Worm (Caenorhabditis elegans) whole organism, late embryonic: ENCODE data around the gene pqn-37.
A peak's percentile ranks its signal among the peaks of the same experiment; 100 is the strongest.

ENCODE experiments used
- K09A11.1 ChIP-seq: sonication (generic microtip); optimal IDR thresholded peaks from 2 replicates; lab custom pipeline; 2017; ENCODE audit warnings: antibody characterized with exemption, mild to moderate bottlenecking, missing genetic modification characterization, missing compliant biosample characterization; ENCODE audit not compliant: insufficient read depth
- T23F11.4 ChIP-seq: fragments of 200-800 bp; sonication (Bioruptor generic); optimal IDR thresholded peaks from 2 replicates; lab custom pipeline; 2018; ENCODE audit warnings: mild to moderate bottlenecking, missing genetic modification characterization, missing compliant biosample characterization
- ceh-14 ChIP-seq: sonication (generic microtip); optimal IDR thresholded peaks from 2 replicates; lab custom pipeline; 2016; ENCODE audit warnings: missing genotype, missing genetic modification characterization, missing compliant biosample characterization
- ceh-18 ChIP-seq: sonication (generic microtip); optimal IDR thresholded peaks from 2 replicates; lab custom pipeline; 2016; ENCODE audit warnings: missing genetic modification characterization, missing compliant biosample characterization
- ceh-19 ChIP-seq: fragments of 200-800 bp; sonication (Bioruptor generic); optimal IDR thresholded peaks from 2 replicates; lab custom pipeline; 2018; ENCODE audit warnings: mild to moderate bottlenecking, missing genetic modification characterization, missing compliant biosample characterization
- ceh-2 ChIP-seq: sonication (generic microtip); optimal IDR thresholded peaks from 2 replicates; lab custom pipeline; 2016; ENCODE audit warnings: missing genotype, missing genetic modification characterization, missing compliant biosample characterization
- ceh-30 ChIP-seq: fragments of 150-350 bp; optimal IDR thresholded peaks from 2 replicates; lab custom pipeline; 2014; ENCODE audit warnings: missing biosample characterization, missing genetic modification characterization
- ceh-31 ChIP-seq: sonication (generic microtip); optimal IDR thresholded peaks from 2 replicates; lab custom pipeline; 2016; ENCODE audit warnings: missing genetic modification characterization, missing compliant biosample characterization
- ceh-34 ChIP-seq: sonication (generic microtip); optimal IDR thresholded peaks from 2 replicates; lab custom pipeline; 2016; ENCODE audit warnings: mild to moderate bottlenecking, missing genetic modification characterization, missing compliant biosample characterization
- ceh-48 ChIP-seq: sonication (generic microtip); optimal IDR thresholded peaks from 2 replicates; lab custom pipeline; 2016; ENCODE audit warnings: missing genetic modification characterization, inconsistent platforms, missing compliant biosample characterization
- dmd-4 ChIP-seq: sonication (generic microtip); optimal IDR thresholded peaks from 2 replicates; lab custom pipeline; 2016; ENCODE audit warnings: borderline replicate concordance, missing genetic modification characterization, missing compliant biosample characterization
- dve-1 ChIP-seq: sonication (generic microtip); optimal IDR thresholded peaks from 2 replicates; lab custom pipeline; 2017; ENCODE audit warnings: antibody characterized with exemption, mild to moderate bottlenecking, missing genetic modification characterization, missing compliant biosample characterization
- elt-2 ChIP-seq: sonication (generic microtip); optimal IDR thresholded peaks from 2 replicates; lab custom pipeline; 2016; ENCODE audit warnings: missing genetic modification reagents, missing genetic modification characterization, missing compliant biosample characterization
- eyg-1 ChIP-seq: sonication (generic microtip); optimal IDR thresholded peaks from 2 replicates; lab custom pipeline; 2016; ENCODE audit warnings: missing genotype, missing genetic modification characterization, missing compliant biosample characterization
- fax-1 ChIP-seq: sonication (generic microtip); optimal IDR thresholded peaks from 2 replicates; lab custom pipeline; 2016; ENCODE audit warnings: missing genotype, missing genetic modification characterization, missing compliant biosample characterization
- gmeb-2 ChIP-seq: sonication (generic microtip); optimal IDR thresholded peaks from 2 replicates; lab custom pipeline; 2016; ENCODE audit warnings: missing genetic modification characterization, inconsistent platforms, missing compliant biosample characterization
- hlh-30 ChIP-seq: sonication (generic microtip); optimal IDR thresholded peaks from 2 replicates; lab custom pipeline; 2017; ENCODE audit warnings: antibody characterized with exemption, missing genetic modification characterization, missing compliant biosample characterization; ENCODE audit not compliant: insufficient read depth
- hlh-8 ChIP-seq: sonication (generic microtip); optimal IDR thresholded peaks from 2 replicates; lab custom pipeline; 2016; ENCODE audit warnings: missing genotype, missing genetic modification characterization, missing compliant biosample characterization
- lin-11 ChIP-seq: fragments of 200-800 bp; sonication (Bioruptor generic); optimal IDR thresholded peaks from 2 replicates; lab custom pipeline; 2018; ENCODE audit warnings: mild to moderate bottlenecking, missing genetic modification characterization, missing compliant biosample characterization
- madf-2 ChIP-seq: sonication (generic microtip); optimal IDR thresholded peaks from 2 replicates; lab custom pipeline; 2017; ENCODE audit warnings: missing genetic modification characterization, missing compliant biosample characterization
- mec-3 ChIP-seq: sonication (generic microtip); optimal IDR thresholded peaks from 2 replicates; lab custom pipeline; 2016; ENCODE audit warnings: borderline replicate concordance, missing genetic modification characterization, missing compliant biosample characterization
- nfya-1 ChIP-seq: sonication (generic microtip); optimal IDR thresholded peaks from 2 replicates; lab custom pipeline; 2017; ENCODE audit warnings: missing genetic modification characterization, mild to moderate bottlenecking, missing compliant biosample characterization, antibody characterized with exemption, moderate library complexity
- npax-4 ChIP-seq: sonication (generic microtip); optimal IDR thresholded peaks from 2 replicates; lab custom pipeline; 2016; ENCODE audit warnings: missing genetic modification characterization, missing compliant biosample characterization
- pag-3 ChIP-seq: sonication (generic microtip); optimal IDR thresholded peaks from 2 replicates; lab custom pipeline; 2016; ENCODE audit warnings: missing compliant biosample characterization, missing genetic modification characterization, borderline replicate concordance
- pax-1 ChIP-seq: fragments of 150-350 bp; optimal IDR thresholded peaks from 2 replicates; lab custom pipeline; 2014; ENCODE audit warnings: missing biosample characterization, missing genetic modification characterization
- pha-2 ChIP-seq: sonication (generic microtip); optimal IDR thresholded peaks from 2 replicates; lab custom pipeline; 2017; ENCODE audit warnings: mild to moderate bottlenecking, missing genetic modification characterization, missing compliant biosample characterization
- pha-4 ChIP-seq: fragments of 150-350 bp; optimal IDR thresholded peaks from 2 replicates; lab custom pipeline; 2018; ENCODE audit warnings: missing biosample characterization, missing genetic modification reagents, missing genetic modification characterization
- ref-2 ChIP-seq: sonication (generic microtip); optimal IDR thresholded peaks from 2 replicates; lab custom pipeline; 2016; ENCODE audit warnings: missing genetic modification characterization, missing compliant biosample characterization
- rnt-1 ChIP-seq: sonication (generic microtip); optimal IDR thresholded peaks from 2 replicates; lab custom pipeline; 2016; ENCODE audit warnings: missing genetic modification characterization, missing compliant biosample characterization
- sdc-2 ChIP-seq: sonication (generic microtip); optimal IDR thresholded peaks from 2 replicates; lab custom pipeline; 2016; ENCODE audit warnings: missing genotype, missing genetic modification characterization, missing compliant biosample characterization
- sox-2 ChIP-seq: fragments of 200-800 bp; sonication (Bioruptor generic); IDR thresholded peaks from 2 replicates; pipeline ENCODE4 v1.3.6; 2022; ENCODE audit warnings: missing genetic modification reagents, missing genetic modification characterization, missing compliant biosample characterization
- syd-9 ChIP-seq: sonication (generic microtip); optimal IDR thresholded peaks from 2 replicates; lab custom pipeline; 2016; ENCODE audit warnings: mild to moderate bottlenecking, missing genetic modification characterization, moderate library complexity, missing compliant biosample characterization
- tbx-2 ChIP-seq: sonication (generic microtip); optimal IDR thresholded peaks from 2 replicates; lab custom pipeline; 2016; ENCODE audit warnings: missing genetic modification characterization, missing compliant biosample characterization
- unc-42 ChIP-seq: sonication (generic microtip); optimal IDR thresholded peaks from 2 replicates; lab custom pipeline; 2016; ENCODE audit warnings: missing genotype, missing genetic modification characterization, missing compliant biosample characterization
- unc-55 ChIP-seq: sonication (generic microtip); optimal IDR thresholded peaks from 2 replicates; lab custom pipeline; 2017; ENCODE audit warnings: missing biosample characterization, missing genetic modification reagents, missing genetic modification characterization
- ztf-16 ChIP-seq: sonication (generic microtip); optimal IDR thresholded peaks from 2 replicates; lab custom pipeline; 2017; ENCODE audit warnings: missing genetic modification characterization, missing compliant biosample characterization

Gene pqn-37

DNA sequence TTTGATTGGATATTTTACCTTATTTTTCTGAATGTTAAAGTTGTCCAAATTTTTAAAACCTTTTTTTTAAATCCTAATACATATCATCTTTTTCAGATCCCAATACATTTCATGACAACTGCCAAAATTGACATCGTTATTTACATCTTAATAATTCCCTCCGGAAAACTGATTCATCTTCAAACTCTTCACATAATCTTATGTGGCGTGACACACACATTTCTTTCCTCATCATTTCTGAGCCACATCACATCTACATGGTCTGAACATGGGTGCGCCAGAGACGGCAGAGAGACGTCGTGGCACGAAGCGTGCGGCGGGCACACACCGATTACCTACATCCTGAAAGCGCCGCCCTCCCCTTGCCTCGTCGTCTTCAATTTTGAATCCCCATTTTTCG lies 2.2 kb upstream of the pqn-37 start, which contains the start of gene tba-9:
Gene tba-9, plus strand, starts transcription at position 301 of the 400 bp plus-strand sequence.
- TF ChIP-seq nfya-1 (tag; lab: Kevin White, UChicago) (no peak), pha-2 (tag; lab: Kevin White, UChicago) (no peak)

DNA sequence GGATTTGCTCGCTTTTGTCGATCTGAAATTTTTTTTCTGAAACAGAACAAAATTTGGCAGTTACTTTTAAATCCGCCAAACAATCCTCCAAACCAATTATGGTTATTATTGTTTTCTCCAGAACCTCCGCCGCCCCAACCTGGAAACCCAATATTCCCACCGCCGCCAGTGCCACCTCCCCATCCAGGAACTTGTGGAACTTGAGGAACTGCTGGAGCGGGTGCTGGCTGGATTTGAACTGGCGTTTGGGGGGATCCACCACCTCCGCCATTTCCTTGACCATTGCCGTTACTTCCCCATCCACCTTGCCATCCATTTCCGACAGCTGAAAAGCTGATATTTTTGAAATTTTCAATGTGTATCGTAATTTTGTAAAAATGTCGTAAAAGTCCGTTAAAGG lies 2.6 kb downstream of the pqn-37 start:
- TF ChIP-seq unc-55 (GFP tag; lab: Kevin White, UChicago) = no peak
- no peak for TF ChIP-seq syd-9 (tag; lab: Kevin White, UChicago)
- TF ChIP-seq pag-3 (tag; lab: Kevin White, UChicago) = no peak
- no peak for TF ChIP-seq T23F11.4 (GFP tag; lab: Kevin White, UChicago)
- TF ChIP-seq npax-4 (tag; lab: Kevin White, UChicago) = no peak
- TF ChIP-seq elt-2 (tag; lab: Kevin White, UChicago) = no peak
- no peak for TF ChIP-seq ref-2 (tag; lab: Kevin White, UChicago)
- TF ChIP-seq madf-2 (tag; lab: Kevin White, UChicago) = no peak
- TF ChIP-seq fax-1 (tag; lab: Kevin White, UChicago) = no peak
- no peak for TF ChIP-seq dmd-4 (tag; lab: Kevin White, UChicago)
- TF ChIP-seq ceh-48 (tag; lab: Kevin White, UChicago) = no peak
- TF ChIP-seq ceh-31 (tag; lab: Kevin White, UChicago) = no peak

DNA sequence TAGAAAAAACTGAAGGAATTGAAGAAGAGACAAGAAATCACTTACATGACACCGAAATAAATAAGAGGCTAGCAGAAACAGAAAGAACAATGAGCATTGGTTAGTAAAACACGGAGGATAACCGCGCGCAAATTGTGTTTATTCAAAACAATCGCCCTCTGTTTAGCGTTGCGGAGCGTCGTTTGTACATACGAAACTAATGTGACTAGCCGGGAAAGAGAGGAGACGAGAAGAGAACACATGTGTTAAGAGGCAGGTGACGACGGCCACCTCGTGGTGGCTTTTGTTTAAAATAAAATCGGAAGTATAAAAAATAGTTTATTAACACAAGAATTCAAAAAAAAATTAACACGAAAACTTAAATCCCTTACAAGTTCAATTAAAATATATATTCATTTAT lies 4.5 kb downstream of the pqn-37 start, which contains the start of gene F40F4.7:
Gene F40F4.7, minus strand, starts transcription at position 122 of the 400 bp plus-strand sequence.
- TF ChIP-seq unc-42 (peak; percentile 72), lin-11 (tag; lab: Kevin White, UChicago) (no peak), tbx-2 (peak; percentile 57), unc-55 (GFP tag; lab: Kevin White, UChicago) (peak; percentile 61), ceh-30 (no peak), ceh-31 (tag; lab: Kevin White, UChicago) (peak; percentile 41), ceh-14 (no peak), hlh-30 (peak; percentile 91), K09A11.1 (tag; lab: Kevin White, UChicago) (no peak), pax-1 (tag; lab: Kevin White, UChicago) (no peak), dmd-4 (tag; lab: Kevin White, UChicago) (no peak), pag-3 (tag; lab: Kevin White, UChicago) (no peak), sox-2 (GFP tag; lab: Robert Waterston, UW) (no peak), elt-2 (tag; lab: Kevin White, UChicago) (no peak), ceh-18 (tag; lab: Kevin White, UChicago) (peak; percentile 12), rnt-1 (tag; lab: Kevin White, UChicago) (peak; percentile 29), hlh-8 (tag; lab: Kevin White, UChicago) (peak; percentile 51), nfya-1 (tag; lab: Kevin White, UChicago) (peak; percentile 54), ceh-34 (tag; lab: Kevin White, UChicago) (peak; percentile 18), sdc-2 (peak; percentile 7)

DNA sequence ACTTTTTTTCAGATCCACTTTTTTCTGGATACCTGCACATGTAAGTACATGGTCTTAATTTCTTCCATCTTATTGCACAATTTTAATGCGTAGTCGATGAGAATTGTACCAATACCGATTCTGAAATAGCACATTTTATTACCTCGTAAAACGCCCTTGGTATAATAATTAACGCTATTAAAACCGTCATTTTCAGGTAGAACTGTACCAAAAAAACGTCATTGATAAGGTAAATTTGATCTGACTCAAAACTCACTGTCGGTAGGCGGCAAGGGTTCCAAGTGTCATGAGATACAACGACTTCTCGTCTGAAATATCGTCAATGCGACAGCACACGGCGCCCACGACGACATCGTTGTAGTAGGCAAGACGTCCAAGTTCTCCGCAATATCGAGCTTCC lies 5.9 kb downstream of the pqn-37 start:
- TF ChIP-seq ceh-19 (GFP tag; lab: Kevin White, UChicago) = no peak
- no peak for TF ChIP-seq hlh-30
- no peak for TF ChIP-seq fax-1 (tag; lab: Kevin White, UChicago)
- TF ChIP-seq eyg-1 (tag; lab: Kevin White, UChicago) = no peak
- no peak for TF ChIP-seq tbx-2
- TF ChIP-seq mec-3 (tag; lab: Kevin White, UChicago) = no peak
- no peak for TF ChIP-seq pha-4
- TF ChIP-seq ceh-2 (tag; lab: Kevin White, UChicago) = no peak
- TF ChIP-seq ztf-16 (tag; lab: Kevin White, UChicago) = no peak
- no peak for TF ChIP-seq pax-1 (tag; lab: Kevin White, UChicago)
- TF ChIP-seq gmeb-2 (tag; lab: Kevin White, UChicago) = no peak
- TF ChIP-seq K09A11.1 (tag; lab: Kevin White, UChicago) = no peak
- no peak for TF ChIP-seq elt-2 (tag; lab: Kevin White, UChicago)
- TF ChIP-seq dve-1 (tag; lab: Kevin White, UChicago) = no peak
